Worm (Caenorhabditis elegans): ENCODE results near the gene lido-12.

DNA sequence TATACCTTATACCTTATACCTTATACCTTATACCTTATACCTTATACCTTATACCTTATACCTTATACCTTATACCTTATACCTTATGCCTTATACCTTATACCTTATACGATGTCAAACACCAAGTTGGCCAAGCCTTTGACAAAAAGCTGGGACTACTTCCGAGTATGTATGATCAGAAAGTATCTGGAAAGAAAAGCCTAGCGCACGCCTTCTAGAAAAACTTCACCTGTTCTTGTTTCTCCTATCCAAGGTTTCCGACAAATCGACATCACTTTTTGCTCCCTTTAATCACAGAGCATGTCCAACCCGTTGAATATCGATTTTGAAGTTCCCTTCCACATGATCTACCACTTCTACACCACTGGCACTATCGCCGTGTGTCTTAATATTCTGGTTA is 42.8 kb downstream of the lido-12 start, which contains the start of gene sri-28:
- TF ChIP-seq F16B12.6 (tag; optimal IDR thresholded peaks at IDR 0.05): no peak
- TF ChIP-seq skn-1 (tag; optimal IDR thresholded peaks at IDR 0.05): no peak
- no peak for TF ChIP-seq egl-27 (tag; optimal IDR thresholded peaks at IDR 0.05)
- TF ChIP-seq nhr-19 (GFP tag; conservative IDR thresholded peaks at IDR 0.05): no peak
- TF ChIP-seq elt-3 (tag; optimal IDR thresholded peaks at IDR 0.05): no peak
- TF ChIP-seq unc-130 (tag; optimal IDR thresholded peaks at IDR 0.05): no peak
